Worm (Caenorhabditis elegans) whole organism, L4/young adult: Measurements from ENCODE around the gene Y43F8C.13.

Experiments
- W03F9.2 ChIP-seq: fragments of 150-350 bp; optimal IDR thresholded peaks from 2 replicates; lab custom pipeline; 2014; ENCODE audit warnings: missing biosample characterization, missing genetic modification characterization
- dao-5 ChIP-seq: sonication (generic microtip); optimal IDR thresholded peaks from 2 replicates; lab custom pipeline; 2016; ENCODE audit warnings: missing genotype, missing genetic modification characterization, moderate library complexity, missing compliant biosample characterization
- him-1 ChIP-seq: sonication (generic microtip); optimal IDR thresholded peaks from 2 replicates; lab custom pipeline; 2016; ENCODE audit warnings: missing genotype, missing genetic modification reagents, missing genetic modification characterization, missing compliant biosample characterization

DNA sequence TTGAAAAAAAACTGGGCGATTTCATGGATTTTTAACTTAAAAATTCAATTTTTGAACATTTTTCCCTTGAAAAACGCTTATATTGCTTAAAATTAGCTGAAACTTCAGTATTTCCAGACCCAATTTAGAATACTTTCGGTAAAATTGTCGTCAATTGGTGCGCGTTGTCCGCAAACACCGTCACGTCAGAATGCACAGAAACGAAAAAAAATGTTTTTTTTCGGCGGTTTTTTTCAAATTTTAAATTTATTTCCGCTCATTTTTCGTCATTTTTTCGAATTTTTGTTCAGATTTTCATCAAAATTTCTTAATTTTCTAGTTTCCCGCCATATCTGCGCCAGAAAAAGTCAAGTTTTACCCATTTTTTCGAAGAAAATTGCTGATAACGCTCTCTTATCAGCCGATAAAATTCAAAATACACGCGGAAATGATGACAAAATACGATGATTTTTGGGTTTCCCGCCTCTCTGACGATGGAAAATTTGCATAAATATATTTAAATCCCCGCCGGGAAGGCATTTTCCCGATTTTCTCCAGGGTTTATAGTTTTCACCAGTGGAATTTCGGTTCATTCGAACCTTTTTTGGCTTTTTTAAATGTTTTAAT, 23.8 kb downstream of the Y43F8C.13 start:
- TF ChIP-seq W03F9.2 (no peak), him-1 (no peak), dao-5 (tag; lab: Kevin White, UChicago) (no peak)
